Worm (Caenorhabditis elegans): ENCODE measurements around the gene Y61A9LA.3.

DNA sequence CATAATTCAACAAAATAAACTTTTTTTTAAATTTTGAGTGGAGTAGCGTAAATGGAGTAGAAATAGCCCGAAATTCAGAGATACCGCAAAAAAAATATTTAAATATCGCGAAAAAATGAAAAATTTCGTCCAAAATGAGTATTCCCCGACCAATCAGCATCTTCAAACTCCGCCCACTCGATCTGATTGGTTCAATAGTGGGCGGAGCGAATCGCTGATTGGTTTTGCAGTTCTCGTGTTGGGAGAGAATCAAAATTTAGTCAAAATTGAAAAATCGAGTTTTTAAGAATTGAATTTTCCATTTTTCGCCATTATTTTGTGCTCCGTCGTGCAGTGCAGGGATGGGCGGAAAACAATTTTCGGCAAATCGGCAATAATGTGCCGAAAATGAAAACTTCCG is 4.5 kb downstream of the Y61A9LA.3 start:
- no peak for TF ChIP-seq ceh-9 (tag; optimal IDR thresholded peaks at IDR 0.05)
- no peak for TF ChIP-seq elt-2 (tag; optimal IDR thresholded peaks at IDR 0.05)
- no peak for TF ChIP-seq mml-1 (tag; optimal IDR thresholded peaks at IDR 0.05)
- TF ChIP-seq fos-1 (tag; optimal IDR thresholded peaks at IDR 0.05): no peak
- no peak for TF ChIP-seq lin-39 (tag; optimal IDR thresholded peaks at IDR 0.05)
